Fruit fly (Drosophila melanogaster): ENCODE results near the gene CG32486.

CG32486 gene

dm6 chr3L:3106908-3107821 is 36.5 kb upstream of the CG32486 start, which contains the start of gene Cht7:
Cht7 (minus strand) TSS chr3L:3106958.
- TF ChIP-seq bigmax (GFP tag; optimal IDR thresholded peaks at IDR 0.05) (no peak), Elba2 (GFP tag; optimal IDR thresholded peaks at IDR 0.05) (no peak), maf-S (GFP tag; optimal IDR thresholded peaks at IDR 0.05) (peak; percentile 46), Hsf (GFP tag; optimal IDR thresholded peaks at IDR 0.05) (peak; percentile 82), Meics (GFP tag; optimal IDR thresholded peaks at IDR 0.05) (peak; percentile 83), Hr3 (GFP tag; optimal IDR thresholded peaks at IDR 0.05) (peak; percentile 80), trh (GFP tag; optimal IDR thresholded peaks at IDR 0.05) (peak; percentile 64), CG9797 (GFP tag; optimal IDR thresholded peaks at IDR 0.05) (peak; percentile 2), tx (GFP tag; optimal IDR thresholded peaks at IDR 0.05) (peak; percentile 54), Sry-β (GFP tag; optimal IDR thresholded peaks at IDR 0.05) (no peak), hbn (GFP tag; IDR thresholded peaks at IDR 0.05; ENCODE audit: partially characterized antibody) (no peak), Eip74EF (GFP tag; optimal IDR thresholded peaks at IDR 0.05) (peak in 1 of 2 experiments; percentile 89), hth (optimal IDR thresholded peaks at IDR 0.05) (no peak), Nf-YA (GFP tag; IDR thresholded peaks at IDR 0.05) (peak; percentile 78), CG33213 (GFP tag; optimal IDR thresholded peaks at IDR 0.05) (peak; percentile 63), CG7556 (GFP tag; optimal IDR thresholded peaks at IDR 0.05) (peak; percentile 90), NK7.1 (GFP tag; optimal IDR thresholded peaks at IDR 0.05) (peak; percentile 18), crol (GFP tag; IDR thresholded peaks at IDR 0.05) (no peak), Rx (GFP tag; IDR thresholded peaks at IDR 0.05) (peak; percentile 41; the same call in 1 of the 2 replicates), CG6854 (GFP tag; optimal IDR thresholded peaks at IDR 0.05) (peak; percentile 77), CG32772 (GFP tag; IDR thresholded peaks at IDR 0.05) (peak; percentile 72), CG15011 (GFP tag; optimal IDR thresholded peaks at IDR 0.05) (peak; percentile 11), Hand (GFP tag; optimal IDR thresholded peaks at IDR 0.05) (peak; percentile 65), Xrp1 (GFP tag; IDR thresholded peaks at IDR 0.05) (peak; percentile 90), CG9817 (tag; optimal IDR thresholded peaks at IDR 0.05) (peak; percentile 82), luna (GFP tag; optimal IDR thresholded peaks at IDR 0.05) (no peak), Doc2 (GFP tag; IDR thresholded peaks at IDR 0.05) (0 out of 2 replicates have a peak, but pooled peaks have one; percentile 30), Chrac-16 (GFP tag; optimal IDR thresholded peaks at IDR 0.05) (peak; percentile 83), CG31388 (GFP tag; optimal IDR thresholded peaks at IDR 0.05) (peak; percentile 50), CG8359 (GFP tag; optimal IDR thresholded peaks at IDR 0.05; ENCODE audit: borderline replicate concordance) (peak; percentile 56), Adf1 (GFP tag; IDR thresholded peaks at IDR 0.05) (peak; percentile 90), CG2202 (tag; optimal IDR thresholded peaks at IDR 0.05) (peak; percentile 80), ems (GFP tag; optimal IDR thresholded peaks at IDR 0.05) (peak; percentile 61), Asciz (GFP tag; optimal IDR thresholded peaks at IDR 0.05) (peak; percentile 73), Hmr (GFP tag; optimal IDR thresholded peaks at IDR 0.05) (peak; percentile 90), croc (GFP tag; conservative IDR thresholded peaks at IDR 0.05) (peak; percentile 76), CG10274 (GFP tag; optimal IDR thresholded peaks at IDR 0.05) (peak; percentile 61), CkIIα-i1 (GFP tag; IDR thresholded peaks at IDR 0.05) (no peak), cwo (GFP tag; optimal IDR thresholded peaks at IDR 0.05) (peak; percentile 75), Blimp-1 (GFP tag; optimal IDR thresholded peaks at IDR 0.05) (peak; percentile 77), MBD-R2 (GFP tag; IDR thresholded peaks at IDR 0.05) (peak; percentile 49), CG3726 (GFP tag; IDR thresholded peaks at IDR 0.05) (peak; percentile 68; the same call in 2 of the 3 replicates), CG4328 (GFP tag; optimal IDR thresholded peaks at IDR 0.05) (peak; percentile 55), CG1529 (GFP tag; optimal IDR thresholded peaks at IDR 0.05) (peak; percentile 89), lab (GFP tag; optimal IDR thresholded peaks at IDR 0.05) (peak; percentile 87), CG13624 (GFP tag; optimal IDR thresholded peaks at IDR 0.05) (peak; percentile 74), CG4617 (GFP tag; optimal IDR thresholded peaks at IDR 0.05; ENCODE audit: borderline replicate concordance) (peak; percentile 62), Deaf1 (tag; optimal IDR thresholded peaks at IDR 0.05) (peak; percentile 61)

Data from whole organism, embryonic.